Fruit fly (Drosophila melanogaster) whole organism, embryonic: Measurements from ENCODE around the gene sdk.

Source experiments
- Ada2b ChIP-seq: fragments of 200-800 bp; sonication (Bioruptor generic); IDR thresholded peaks from 2 replicates; pipeline ENCODE4 v1.3.6; 2022; ENCODE audit warnings: missing biosample characterization, missing genetic modification characterization
- Adf1 ChIP-seq: fragments of 200-800 bp; sonication (Bioruptor generic); IDR thresholded peaks from 2 replicates; pipeline ENCODE4 v1.3.6; 2022; ENCODE audit warnings: missing biosample characterization, missing genetic modification characterization
- Atf6 ChIP-seq: fragments of 200-800 bp; sonication (Bioruptor generic); IDR thresholded peaks from 2 replicates; pipeline ENCODE4 v1.3.6; 2022; ENCODE audit warnings: missing biosample characterization, missing genetic modification characterization
- C15 ChIP-seq: fragments of 200-800 bp; sonication (Bioruptor generic); IDR thresholded peaks from 3 replicates; pipeline ENCODE4 v1.3.6; 2022; ENCODE audit warnings: missing biosample characterization, missing genetic modification characterization
- CG10565 ChIP-seq: fragments of 200-800 bp; sonication (Bioruptor generic); optimal IDR thresholded peaks from 3 replicates; lab custom pipeline; 2016; ENCODE audit warnings: missing biosample characterization, mild to moderate bottlenecking, missing genetic modification characterization
- CG13894 ChIP-seq: fragments of 200-800 bp; sonication (Bioruptor generic); optimal IDR thresholded peaks from 3 replicates; lab custom pipeline; 2018; ENCODE audit warnings: missing biosample characterization, mild to moderate bottlenecking, missing genetic modification characterization, moderate library complexity
- CG15514 ChIP-seq: fragments of 200-800 bp; sonication (Bioruptor generic); optimal IDR thresholded peaks from 3 replicates; lab custom pipeline; 2017; ENCODE audit warnings: missing biosample characterization, missing genetic modification characterization, mild to moderate bottlenecking, moderate library complexity, missing genetic modification reagents
- CG1647 ChIP-seq: fragments of 200-800 bp; sonication (Bioruptor generic); optimal IDR thresholded peaks from 3 replicates; lab custom pipeline; 2016; ENCODE audit warnings: missing biosample characterization, missing genetic modification characterization
- CG16815 ChIP-seq: fragments of 200-800 bp; sonication (Bioruptor generic); optimal IDR thresholded peaks from 3 replicates; lab custom pipeline; 2017; ENCODE audit warnings: missing biosample characterization, mild to moderate bottlenecking, missing genetic modification characterization
- CG17361 ChIP-seq: fragments of 200-800 bp; sonication (Bioruptor generic); IDR thresholded peaks from 3 replicates; pipeline ENCODE4 v1.3.6; 2022; ENCODE audit warnings: missing biosample characterization, missing genetic modification characterization
- CG17568 ChIP-seq: fragments of 200-800 bp; sonication (Bioruptor generic); optimal IDR thresholded peaks from 2 replicates; lab custom pipeline; 2018; ENCODE audit warnings: missing biosample characterization, mild to moderate bottlenecking, missing genetic modification characterization, moderate library complexity
- CG18011 ChIP-seq: fragments of 200-800 bp; sonication (Bioruptor generic); optimal IDR thresholded peaks from 2 replicates; lab custom pipeline; 2017; ENCODE audit warnings: missing biosample characterization, missing genetic modification characterization, mild to moderate bottlenecking, moderate library complexity, missing genotype
- CG18619 ChIP-seq: fragments of 200-800 bp; sonication (Bioruptor generic); optimal IDR thresholded peaks from 3 replicates; lab custom pipeline; 2017; ENCODE audit warnings: missing biosample characterization, mild to moderate bottlenecking, missing genetic modification characterization
- CG32772 ChIP-seq: fragments of 200-800 bp; sonication (Bioruptor generic); IDR thresholded peaks from 2 replicates; pipeline ENCODE4 v1.3.6; 2022; ENCODE audit warnings: missing biosample characterization, missing genetic modification characterization
- CG34376 ChIP-seq: fragments of 200-800 bp; sonication (Bioruptor generic); optimal IDR thresholded peaks from 2 replicates; lab custom pipeline; 2018; ENCODE audit warnings: missing biosample characterization, mild to moderate bottlenecking, missing genetic modification characterization
- CG6175 ChIP-seq: fragments of 200-800 bp; sonication (Bioruptor generic); IDR thresholded peaks from 3 replicates; pipeline ENCODE4 v1.3.6; 2022; ENCODE audit warnings: missing biosample characterization, missing genetic modification characterization
- CG6654 ChIP-seq: fragments of 200-800 bp; sonication (Bioruptor generic); optimal IDR thresholded peaks from 2 replicates; lab custom pipeline; 2017; ENCODE audit warnings: missing biosample characterization, mild to moderate bottlenecking, missing genetic modification characterization
- CG6854 ChIP-seq: fragments of 200-800 bp; sonication (Bioruptor generic); optimal IDR thresholded peaks from 3 replicates; lab custom pipeline; 2017; ENCODE audit warnings: missing biosample characterization, mild to moderate bottlenecking, missing genetic modification characterization
- CG7271 ChIP-seq: fragments of 200-800 bp; sonication (Bioruptor generic); optimal IDR thresholded peaks from 2 replicates; lab custom pipeline; 2018; ENCODE audit warnings: missing biosample characterization, mild to moderate bottlenecking, missing genetic modification characterization, moderate library complexity
- CG9215 ChIP-seq: fragments of 200-800 bp; sonication (Bioruptor generic); IDR thresholded peaks from 2 replicates; pipeline ENCODE4 v1.3.6; 2022; ENCODE audit warnings: missing biosample characterization, missing genetic modification characterization
- CoRest ChIP-seq: fragments of 200-800 bp; sonication (Bioruptor generic); optimal IDR thresholded peaks from 3 replicates; lab custom pipeline; 2018; ENCODE audit warnings: missing biosample characterization, mild to moderate bottlenecking, missing genetic modification characterization, moderate library complexity
- Ets65A ChIP-seq: fragments of 200-800 bp; sonication (Bioruptor generic); peaks from one replicate; lab custom pipeline; 2016; ENCODE audit warnings: missing biosample characterization, missing genetic modification characterization
- HmgD ChIP-seq: fragments of 200-800 bp; sonication (Bioruptor generic); optimal IDR thresholded peaks from 3 replicates; lab custom pipeline; 2016; ENCODE audit warnings: missing biosample characterization, missing genetic modification characterization
- Hr39 ChIP-seq: fragments of >200 bp; optimal IDR thresholded peaks from 2 replicates; lab custom pipeline; 2017
- Hr51 ChIP-seq, 2 experiments: fragments of 200-800 bp; sonication (Bioruptor generic); optimal IDR thresholded peaks; 2 replicates in 1 of 2; 3 replicates in 1 of 2; lab custom pipeline; 2016 to 2018; ENCODE audit warnings: missing biosample characterization in 2 of 2, missing genetic modification characterization in 2 of 2, mild to moderate bottlenecking in 1 of 2, moderate library complexity in 1 of 2
- Mad ChIP-seq: fragments of 200-800 bp; sonication (Bioruptor generic); optimal IDR thresholded peaks from 2 replicates; lab custom pipeline; 2016; ENCODE audit warnings: missing biosample characterization, missing genetic modification characterization
- Rx ChIP-seq: fragments of 200-800 bp; sonication (Bioruptor generic); IDR thresholded peaks from 2 replicates; pipeline ENCODE4 v1.3.6; 2022; ENCODE audit warnings: missing biosample characterization, missing genetic modification characterization
- Taf1 ChIP-seq: fragments of 200-800 bp; sonication (Bioruptor generic); IDR thresholded peaks from 2 replicates; pipeline ENCODE4 v1.3.6; 2022; ENCODE audit warnings: missing biosample characterization, missing genetic modification characterization
- YL-1 ChIP-seq: fragments of 200-800 bp; sonication (Bioruptor generic); optimal IDR thresholded peaks from 3 replicates; lab custom pipeline; 2017; ENCODE audit warnings: missing biosample characterization, mild to moderate bottlenecking, missing genetic modification characterization
- al ChIP-seq: fragments of 200-800 bp; sonication (Bioruptor generic); IDR thresholded peaks from 2 replicates; pipeline ENCODE4 v1.3.6; 2022; ENCODE audit warnings: missing biosample characterization, missing genetic modification characterization
- ato ChIP-seq: fragments of 200-800 bp; sonication (Bioruptor generic); IDR thresholded peaks from 2 replicates; pipeline ENCODE4 v1.3.6; 2022; ENCODE audit warnings: missing biosample characterization, missing genetic modification characterization; ENCODE audit not compliant: partially characterized antibody
- bigmax ChIP-seq: fragments of 200-800 bp; sonication (Bioruptor generic); optimal IDR thresholded peaks from 2 replicates; lab custom pipeline; 2018; ENCODE audit warnings: missing biosample characterization, mild to moderate bottlenecking, missing genetic modification characterization
- ci ChIP-seq: fragments of 200-800 bp; sonication (Bioruptor generic); IDR thresholded peaks from 3 replicates; pipeline ENCODE4 v1.3.6; 2022; ENCODE audit warnings: missing biosample characterization, missing genetic modification characterization
- corto ChIP-seq: fragments of 200-800 bp; sonication (Bioruptor generic); optimal IDR thresholded peaks from 2 replicates; lab custom pipeline; 2016; ENCODE audit warnings: missing biosample characterization, mild to moderate bottlenecking, missing genetic modification characterization, moderate library complexity
- croc ChIP-seq: fragments of 200-800 bp; sonication (Bioruptor generic); conservative IDR thresholded peaks from 3 replicates; pipeline ENCODE4 v1.3.6; 2022; ENCODE audit warnings: missing biosample characterization, missing genetic modification characterization
- crp ChIP-seq, 2 experiments: fragments of 200-800 bp; sonication (Bioruptor generic); optimal IDR thresholded peaks; 2 replicates in 1 of 2; 3 replicates in 1 of 2; lab custom pipeline; 2017; ENCODE audit warnings: missing biosample characterization in 2 of 2, missing genetic modification characterization in 2 of 2, mild to moderate bottlenecking in 1 of 2, moderate library complexity in 1 of 2
- emc ChIP-seq: fragments of 200-800 bp; sonication (Bioruptor generic); optimal IDR thresholded peaks from 2 replicates; lab custom pipeline; 2016; ENCODE audit warnings: missing biosample characterization, missing genetic modification characterization
- fru ChIP-seq: fragments of >200 bp; optimal IDR thresholded peaks from 2 replicates; lab custom pipeline; 2017
- insv ChIP-seq, 2 experiments: fragments of 200-800 bp; sonication (Bioruptor generic); optimal IDR thresholded peaks; 3 replicates each; lab custom pipeline; 2016 to 2018; ENCODE audit warnings: missing biosample characterization in 2 of 2, missing genetic modification characterization in 2 of 2
- lbe ChIP-seq: fragments of 200-800 bp; sonication (Bioruptor generic); optimal IDR thresholded peaks from 2 replicates; lab custom pipeline; 2016; ENCODE audit warnings: missing biosample characterization, mild to moderate bottlenecking, missing genetic modification characterization
- nom ChIP-seq: fragments of 200-800 bp; sonication (Bioruptor generic); optimal IDR thresholded peaks from 2 replicates; lab custom pipeline; 2017; ENCODE audit warnings: missing biosample characterization, missing genetic modification characterization, mild to moderate bottlenecking, moderate library complexity, missing genetic modification reagents
- pan ChIP-seq, 4 experiments: fragments of >200 bp in 3 of 4; fragments of 200-800 bp in 1 of 4; sonication (Bioruptor generic) in 1 of 4; optimal IDR thresholded peaks in 3 of 4; IDR thresholded peaks in 1 of 4; 2 replicates each; pipeline versions ENCODE4 v1.3.6 to Lab custom; 2017 to 2022; ENCODE audit warnings: missing biosample characterization in 2 of 4, missing genetic modification characterization in 2 of 4, mixed read lengths in 1 of 4
- sc ChIP-seq, 3 experiments: fragments of >200 bp in 2 of 3; fragments of 200-800 bp in 1 of 3; sonication (Bioruptor generic) in 1 of 3; optimal IDR thresholded peaks; 2 replicates in 2 of 3; 3 replicates in 1 of 3; lab custom pipeline; 2017; ENCODE audit warnings: mild to moderate bottlenecking in 1 of 3, missing biosample characterization in 1 of 3, missing genetic modification characterization in 1 of 3, missing genetic modification reagents in 1 of 3
- sim ChIP-seq: fragments of 200-800 bp; sonication (Bioruptor generic); IDR thresholded peaks from 2 replicates; pipeline ENCODE4 v1.3.6; 2022; ENCODE audit warnings: missing biosample characterization, missing genetic modification characterization
- stc ChIP-seq: fragments of 200-800 bp; sonication (Bioruptor generic); IDR thresholded peaks from 2 replicates; pipeline ENCODE4 v1.3.6; 2022; ENCODE audit warnings: missing biosample characterization, missing genetic modification characterization
- wdn ChIP-seq: fragments of 200-800 bp; sonication (Bioruptor generic); IDR thresholded peaks from 2 replicates; pipeline ENCODE4 v1.3.6; 2022; ENCODE audit warnings: missing biosample characterization, missing genetic modification characterization
- yki ChIP-seq: fragments of >200 bp; optimal IDR thresholded peaks from 3 replicates; lab custom pipeline; 2018
- zf30C ChIP-seq: fragments of 200-800 bp; sonication (Bioruptor generic); optimal IDR thresholded peaks from 3 replicates; lab custom pipeline; 2018; ENCODE audit warnings: missing biosample characterization, mild to moderate bottlenecking, missing genetic modification characterization
- zfh1 ChIP-seq: fragments of 200-800 bp; sonication (Bioruptor generic); IDR thresholded peaks from 3 replicates; pipeline ENCODE4 v1.3.6; 2022; ENCODE audit warnings: missing biosample characterization, missing genetic modification characterization

Gene sdk

dm6 chrX:755642-756332 lies 69.2 kb downstream of the sdk start (continued):
- TF ChIP-seq nom, result peak; percentile 79
- peak; percentile 78 for TF ChIP-seq Hr51 (GFP tag; optimal IDR thresholded peaks at IDR 0.05; lab: Kevin White, UChicago)
- peak; percentile 80 for TF ChIP-seq CG34376
- TF ChIP-seq CG6854 (GFP tag; lab: Kevin White, UChicago), result peak; percentile 70
- TF ChIP-seq corto (GFP tag; lab: Kevin White, UChicago), result peak; percentile 81
- TF ChIP-seq zf30C, result peak; percentile 78
- TF ChIP-seq Atf6 (GFP tag; lab: Robert Waterston, UW), result peak; percentile 92
- TF ChIP-seq Mad (GFP tag; lab: Kevin White, UChicago), result peak; percentile 81
- peak; percentile 79 for TF ChIP-seq Rx (GFP tag; lab: Robert Waterston, UW)
- TF ChIP-seq sim (GFP tag; lab: Robert Waterston, UW), result no peak
- peak; percentile 89 for TF ChIP-seq al (GFP tag; lab: Robert Waterston, UW)
- peak; percentile 87 for TF ChIP-seq CG15514 (GFP tag; lab: Kevin White, UChicago)
- no peak for TF ChIP-seq ato (GFP tag; lab: Robert Waterston, UW)
- peak; percentile 77 for TF ChIP-seq CG1647 (GFP tag; lab: Kevin White, UChicago)
- TF ChIP-seq CG17361 (GFP tag; lab: Robert Waterston, UW), result peak; percentile 73
- peak; percentile 89 for TF ChIP-seq CG6175 (GFP tag; lab: Robert Waterston, UW)
- TF ChIP-seq crp (GFP tag; optimal IDR thresholded peaks at IDR 0.05; lab: Kevin White, UChicago), result peak in 1 of 2 experiments; percentile 7
- TF ChIP-seq Ada2b (GFP tag; lab: Robert Waterston, UW), result peak; percentile 72
- TF ChIP-seq CG18011, result peak; percentile 76
- peak; percentile 59 for TF ChIP-seq CG17568 (GFP tag; lab: Kevin White, UChicago)
- TF ChIP-seq CG18619 (GFP tag; lab: Kevin White, UChicago), result peak; percentile 83
- no peak for TF ChIP-seq Hr39
- peak; percentile 79 for TF ChIP-seq Taf1
- TF ChIP-seq lbe (GFP tag; lab: Kevin White, UChicago), result peak; percentile 75
- TF ChIP-seq yki (lab: Kevin White, UChicago), result no peak
- TF ChIP-seq CG6654, result peak; percentile 42
- TF ChIP-seq CG10565, result no peak
- TF ChIP-seq pan (optimal IDR thresholded peaks at IDR 0.05; lab: Kevin White, UChicago), result no peak
- peak in 1 of 2 experiments; percentile 89 for TF ChIP-seq pan (GFP tag; optimal IDR thresholded peaks at IDR 0.05 in 1 of 2, IDR thresholded peaks at IDR 0.05 in 1 of 2)
- TF ChIP-seq CG7271, result no peak
- peak; percentile 33; the same call in 2 of the 3 replicates for TF ChIP-seq croc (GFP tag; lab: Robert Waterston, UW)
- TF ChIP-seq C15 (GFP tag; lab: Robert Waterston, UW), result peak; percentile 75; the same call in 2 of the 3 replicates
- no peak for TF ChIP-seq fru (lab: Kevin White, UChicago)
- peak; percentile 90 for TF ChIP-seq wdn (GFP tag; lab: Robert Waterston, UW)
- peak; percentile 75 for TF ChIP-seq CG13894 (tag; lab: Kevin White, UChicago)
- peak; percentile 95 for TF ChIP-seq Ets65A
- peak; percentile 86 for TF ChIP-seq zfh1 (GFP tag; lab: Robert Waterston, UW)
- no peak for TF ChIP-seq YL-1 (GFP tag; lab: Kevin White, UChicago)
- TF ChIP-seq CoRest (tag; lab: Kevin White, UChicago), result peak; percentile 78
- TF ChIP-seq Adf1 (GFP tag; lab: Robert Waterston, UW), result peak; percentile 78; the same call in 1 of the 2 replicates
- peak; percentile 67 for TF ChIP-seq CG16815 (GFP tag; lab: Kevin White, UChicago)
- TF ChIP-seq stc, result peak; percentile 77
- TF ChIP-seq HmgD (GFP tag; lab: Kevin White, UChicago), result peak; percentile 57
- TF ChIP-seq insv (GFP tag; optimal IDR thresholded peaks at IDR 0.05; lab: Kevin White, UChicago), result no peak
- TF ChIP-seq ci (GFP tag; lab: Robert Waterston, UW), result peak; percentile 87
- TF ChIP-seq bigmax (GFP tag; lab: Kevin White, UChicago), result peak; percentile 18
- peak; percentile 76 for TF ChIP-seq CG32772 (GFP tag; lab: Robert Waterston, UW)
- no peak for TF ChIP-seq sc (optimal IDR thresholded peaks at IDR 0.05; lab: Kevin White, UChicago)
- peak; percentile 20 for TF ChIP-seq sc (GFP tag; optimal IDR thresholded peaks at IDR 0.05; lab: Kevin White, UChicago)
- peak; percentile 70 for TF ChIP-seq emc (GFP tag; lab: Kevin White, UChicago)
- peak; percentile 86 for TF ChIP-seq CG9215 (GFP tag; lab: Robert Waterston, UW)
